Comparison of ENCODE assay signal across 4 worm cellular contexts in genomic region chrIV:14613375-14613774, ce11.
TF ChIP-seq lines count a peak whose summit lies in the region.

No protein-coding gene starts in this region.

TF ChIP-seq in whole organism, L1 larva, 84 proteins besides CTCF, POLR2A, EP300 and RAD21:
- TF ChIP-seq grh-1 (GFP tag; IDR thresholded peaks at IDR 0.05; lab: Robert Waterston, UW) (no peak), nhr-71 (tag; optimal IDR thresholded peaks at IDR 0.05; lab: Kevin White, UChicago) (peak; percentile 71), nhr-47 (tag; optimal IDR thresholded peaks at IDR 0.05; lab: Kevin White, UChicago) (peak; percentile 64), dsc-1 (tag; optimal IDR thresholded peaks at IDR 0.05; lab: Kevin White, UChicago) (peak; percentile 79), blmp-1 (tag; optimal IDR thresholded peaks at IDR 0.05; lab: Kevin White, UChicago) (peak; percentile 47), lin-14 (GFP tag; optimal IDR thresholded peaks at IDR 0.05; lab: Kevin White, UChicago) (peak; percentile 12), lsy-2 (tag; optimal IDR thresholded peaks at IDR 0.05; lab: Kevin White, UChicago) (peak in 1 of 2 experiments; percentile 11), nhr-20 (tag; optimal IDR thresholded peaks at IDR 0.05; lab: Kevin White, UChicago) (peak; percentile 38), fkh-8 (tag; optimal IDR thresholded peaks at IDR 0.05; lab: Kevin White, UChicago) (peak; percentile 81), alr-1 (tag; optimal IDR thresholded peaks at IDR 0.05; lab: Kevin White, UChicago; ENCODE audit: borderline replicate concordance) (no peak)

TF ChIP-seq in whole organism, L2 larva, 48 proteins besides CTCF, POLR2A, EP300 and RAD21:
- TF ChIP-seq nhr-12 (tag; optimal IDR thresholded peaks at IDR 0.05; lab: Kevin White, UChicago) (no peak), lsy-2 (tag; optimal IDR thresholded peaks at IDR 0.05; lab: Kevin White, UChicago) (peak in 1 of 2 experiments; percentile 21), sma-9 (GFP tag; optimal IDR thresholded peaks at IDR 0.05; lab: Kevin White, UChicago) (peak; percentile 19), sma-9 (tag; optimal IDR thresholded peaks at IDR 0.05; lab: Kevin White, UChicago) (no peak), nhr-21 (tag; optimal IDR thresholded peaks at IDR 0.05; lab: Kevin White, UChicago) (peak; percentile 79)
TF ChIP-seq in whole organism, L2 larva: peak in this region for 3.

TF ChIP-seq in whole organism, L3 larva, 47 proteins besides CTCF, POLR2A, EP300 and RAD21:
- no peak for TF ChIP-seq lin-39 (tag; optimal IDR thresholded peaks at IDR 0.05; lab: Kevin White, UChicago)
- peak; percentile 72 for TF ChIP-seq nhr-43 (tag; optimal IDR thresholded peaks at IDR 0.05; lab: Kevin White, UChicago; ENCODE audit: poor library complexity, severe bottlenecking)
- peak; percentile 6 for TF ChIP-seq nhr-23 (tag; optimal IDR thresholded peaks at IDR 0.05; lab: Kevin White, UChicago)

TF ChIP-seq in whole organism, L4 larva, 104 proteins besides CTCF, POLR2A, EP300 and RAD21:
- TF ChIP-seq nhr-11 (tag; optimal IDR thresholded peaks at IDR 0.05; lab: Kevin White, UChicago) = peak; percentile 33
- no peak for TF ChIP-seq cey-2 (tag; optimal IDR thresholded peaks at IDR 0.05; lab: Kevin White, UChicago; ENCODE audit: borderline replicate concordance, insufficient read depth)
- TF ChIP-seq aha-1 (tag; lab: Kevin White, UChicago) = peak; percentile 64
- TF ChIP-seq daf-12 (tag; optimal IDR thresholded peaks at IDR 0.05; lab: Kevin White, UChicago) = no peak
- TF ChIP-seq unc-62 (GFP tag; optimal IDR thresholded peaks at IDR 0.05 in 1 of 2; lab: Kevin White, UChicago) = peak in 1 of 2 experiments; percentile 71
- no peak for TF ChIP-seq unc-62 (tag; optimal IDR thresholded peaks at IDR 0.05; lab: Kevin White, UChicago)

Comparison
In these comparisons a context has a peak if more than half of its experiments do, and no peak if none do; other contexts are left out.
1. Of the 29 proteins assayed by ChIP-seq in both whole organism, L4 larva and whole organism, L1 larva: peak only in whole organism, L4 larva: aha-1 and nhr-11; only in whole organism, L1 larva: none; in both: none; in neither: 25; mixed calls (peak in some experiments, not most) for 2.